Worm (Caenorhabditis elegans): Measurements from ENCODE around the gene C27C12.1.
A peak's percentile ranks its signal among the peaks of the same experiment; 100 is the strongest.

C27C12.1 gene

ce11 chrX:14853712-14854217, at the start of gene C27C12.1, which contains the start of gene C27C12.4:
C27C12.1 (minus strand) TSS chrX:14853762.
C27C12.4 (plus strand) TSS chrX:14854086.
- peak; percentile 69 for TF ChIP-seq blmp-1 (tag; optimal IDR thresholded peaks at IDR 0.05; ENCODE audit: insufficient read depth)
- TF ChIP-seq unc-39 (tag; optimal IDR thresholded peaks at IDR 0.05) = no peak
- TF ChIP-seq C34F6.9 (tag; optimal IDR thresholded peaks at IDR 0.05) = peak; percentile 91
- TF ChIP-seq F13H6.1 (tag; optimal IDR thresholded peaks at IDR 0.05) = peak; percentile 92
- peak; percentile 11 for TF ChIP-seq R02D3.7 (tag; optimal IDR thresholded peaks at IDR 0.05)
- TF ChIP-seq elt-3 (tag; optimal IDR thresholded peaks at IDR 0.05) = no peak
- no peak for TF ChIP-seq dmd-4 (tag; optimal IDR thresholded peaks at IDR 0.05)
- peak; percentile 70 for TF ChIP-seq nhr-6 (tag; optimal IDR thresholded peaks at IDR 0.05)
- TF ChIP-seq nhr-10 (tag; optimal IDR thresholded peaks at IDR 0.05) = no peak
- peak; percentile 70 for TF ChIP-seq snpc-4 (tag; optimal IDR thresholded peaks at IDR 0.05)
- TF ChIP-seq sem-4 (tag; optimal IDR thresholded peaks at IDR 0.05) = peak; percentile 83
- no peak for TF ChIP-seq ztf-1 (GFP tag; conservative IDR thresholded peaks at IDR 0.05)
- TF ChIP-seq lin-13 (GFP tag; optimal IDR thresholded peaks at IDR 0.05) = peak; percentile 89
- peak; percentile 19 to 61 for TF ChIP-seq mdl-1 (tag; optimal IDR thresholded peaks at IDR 0.05)
- no peak for TF ChIP-seq aly-2 (tag; optimal IDR thresholded peaks at IDR 0.05)
- TF ChIP-seq unc-62 (GFP tag; optimal IDR thresholded peaks at IDR 0.05) = no peak
- peak; percentile 96 for TF ChIP-seq unc-55 (GFP tag; optimal IDR thresholded peaks at IDR 0.05)
- TF ChIP-seq egl-27 (tag; optimal IDR thresholded peaks at IDR 0.05) = peak; percentile 79
- TF ChIP-seq lin-39 (tag; optimal IDR thresholded peaks at IDR 0.05) = no peak
- peak; percentile 43 for TF ChIP-seq nhr-77 (tag; optimal IDR thresholded peaks at IDR 0.05)
- peak; percentile 87 for TF ChIP-seq sma-3 (GFP tag; optimal IDR thresholded peaks at IDR 0.05)
- no peak for TF ChIP-seq ama-1 (optimal IDR thresholded peaks at IDR 0.05)
- TF ChIP-seq ztf-11 (tag; optimal IDR thresholded peaks at IDR 0.05) = no peak
- peak; percentile 74 for TF ChIP-seq fos-1 (tag; optimal IDR thresholded peaks at IDR 0.05)
- peak; percentile 44 for TF ChIP-seq Y55F3AM.14 (GFP tag; optimal IDR thresholded peaks at IDR 0.05)
- TF ChIP-seq ztf-4 (tag; optimal IDR thresholded peaks at IDR 0.05) = peak; percentile 89
- peak; percentile 36 for TF ChIP-seq ceh-82 (tag; optimal IDR thresholded peaks at IDR 0.05)
- TF ChIP-seq nhr-11 (tag; optimal IDR thresholded peaks at IDR 0.05) = no peak
- peak; percentile 82 for TF ChIP-seq mab-5 (tag; optimal IDR thresholded peaks at IDR 0.05)
- peak; percentile 91 for TF ChIP-seq skn-1 (tag; optimal IDR thresholded peaks at IDR 0.05)
- TF ChIP-seq zag-1 (tag; optimal IDR thresholded peaks at IDR 0.05) = peak; percentile 81
- peak; percentile 93 for TF ChIP-seq nhr-129 (tag; optimal IDR thresholded peaks at IDR 0.05)
- peak; percentile 90 for TF ChIP-seq sma-9 (GFP tag; optimal IDR thresholded peaks at IDR 0.05)
- TF ChIP-seq sma-9 (tag; optimal IDR thresholded peaks at IDR 0.05) = no peak
- no peak for TF ChIP-seq alr-1 (tag; optimal IDR thresholded peaks at IDR 0.05)
- no peak for TF ChIP-seq nhr-23 (tag; optimal IDR thresholded peaks at IDR 0.05)
- no peak for TF ChIP-seq mbf-1 (tag; optimal IDR thresholded peaks at IDR 0.05)
- TF ChIP-seq gmeb-1 (tag; optimal IDR thresholded peaks at IDR 0.05) = peak; percentile 83
- TF ChIP-seq nhr-21 (tag; optimal IDR thresholded peaks at IDR 0.05) = peak; percentile 85
- no peak for TF ChIP-seq nhr-25 (tag; optimal IDR thresholded peaks at IDR 0.05)
- peak; percentile 64 to 89 for TF ChIP-seq lsy-2 (tag; optimal IDR thresholded peaks at IDR 0.05)
- no peak for TF ChIP-seq nhr-12 (tag; optimal IDR thresholded peaks at IDR 0.05)
- TF ChIP-seq crh-2 (tag; optimal IDR thresholded peaks at IDR 0.05) = peak; percentile 92
- TF ChIP-seq nhr-237 (tag; optimal IDR thresholded peaks at IDR 0.05) = no peak
- TF ChIP-seq ceh-16 (tag; optimal IDR thresholded peaks at IDR 0.05) = peak; percentile 73
- no peak for TF ChIP-seq peb-1 (tag; optimal IDR thresholded peaks at IDR 0.05)
- TF ChIP-seq lin-11 (tag; optimal IDR thresholded peaks at IDR 0.05) = peak; percentile 89
- TF ChIP-seq elt-1 (tag; optimal IDR thresholded peaks at IDR 0.05) = no peak
- no peak for TF ChIP-seq ZK546.5 (tag; optimal IDR thresholded peaks at IDR 0.05)
